Worm (Caenorhabditis elegans) whole organism, young adult: ENCODE results near the gene Y69A2AR.46.
A peak's percentile ranks its signal among the peaks of the same experiment; 100 is the strongest.

Source experiments
- B0336.3 ChIP-seq: fragments of 200-800 bp; sonication (Bioruptor generic); IDR thresholded peaks from 2 replicates; pipeline ENCODE4 v1.3.6; 2022; ENCODE audit warnings: missing genetic modification characterization, missing compliant biosample characterization
- C06A6.2 ChIP-seq: fragments of 200-800 bp; sonication (Bioruptor generic); conservative IDR thresholded peaks from 2 replicates; pipeline ENCODE4 v1.3.6; 2022; ENCODE audit warnings: missing genetic modification characterization, missing compliant biosample characterization
- F22D6.2 ChIP-seq: sonication (generic microtip); optimal IDR thresholded peaks from 2 replicates; lab custom pipeline; 2016; ENCODE audit warnings: mild to moderate bottlenecking, missing genetic modification characterization, missing compliant biosample characterization
- F23B12.7 ChIP-seq: sonication (generic microtip); optimal IDR thresholded peaks from 2 replicates; lab custom pipeline; 2017; ENCODE audit warnings: missing genetic modification characterization, mild to moderate bottlenecking, missing compliant biosample characterization, antibody characterized with exemption, moderate library complexity; ENCODE audit not compliant: insufficient read depth
- F33H1.4 ChIP-seq: fragments of 200-800 bp; sonication (Bioruptor generic); IDR thresholded peaks from 2 replicates; pipeline ENCODE4 v1.3.6; 2022; ENCODE audit warnings: missing genetic modification reagents, missing genetic modification characterization, missing compliant biosample characterization
- F39B2.1 ChIP-seq: fragments of 200-800 bp; sonication (Bioruptor generic); IDR thresholded peaks from 2 replicates; pipeline ENCODE4 v1.3.6; 2022; ENCODE audit warnings: missing genetic modification reagents, missing genetic modification characterization, missing compliant biosample characterization
- F49E8.2 ChIP-seq: sonication (generic microtip); optimal IDR thresholded peaks from 3 replicates; lab custom pipeline; 2017; ENCODE audit warnings: missing genetic modification characterization, mild to moderate bottlenecking, missing compliant biosample characterization, antibody characterized with exemption, moderate library complexity; ENCODE audit not compliant: insufficient read depth
- F52B5.7 ChIP-seq: sonication (generic microtip); optimal IDR thresholded peaks from 2 replicates; lab custom pipeline; 2016; ENCODE audit warnings: mild to moderate bottlenecking, missing genetic modification characterization, missing compliant biosample characterization
- F57A8.1 ChIP-seq: fragments of 200-800 bp; sonication (Bioruptor generic); optimal IDR thresholded peaks from 2 replicates; lab custom pipeline; 2018; ENCODE audit warnings: mild to moderate bottlenecking, missing genetic modification characterization, moderate library complexity, missing compliant biosample characterization
- F57C9.4 ChIP-seq: sonication (generic microtip); optimal IDR thresholded peaks from 2 replicates; lab custom pipeline; 2017; ENCODE audit warnings: mild to moderate bottlenecking, missing genetic modification characterization, missing compliant biosample characterization
- K11D2.4 ChIP-seq: fragments of 200-800 bp; sonication (Bioruptor generic); IDR thresholded peaks from 2 replicates; pipeline ENCODE4 v1.3.6; 2022; ENCODE audit warnings: missing genetic modification reagents, missing genetic modification characterization, missing compliant biosample characterization
- K12H6.12 ChIP-seq: fragments of 200-800 bp; sonication (Bioruptor generic); optimal IDR thresholded peaks from 2 replicates; lab custom pipeline; 2018; ENCODE audit warnings: mild to moderate bottlenecking, missing genetic modification characterization, missing compliant biosample characterization
- T26A5.8 ChIP-seq: sonication (generic microtip); optimal IDR thresholded peaks from 2 replicates; lab custom pipeline; 2016; ENCODE audit warnings: missing genetic modification characterization, missing compliant biosample characterization
- Y53F4B.3 ChIP-seq: fragments of 200-800 bp; sonication (Bioruptor generic); IDR thresholded peaks from 2 replicates; pipeline ENCODE4 v1.3.6; 2022; ENCODE audit warnings: missing genetic modification reagents, missing genetic modification characterization, missing compliant biosample characterization
- Y56A3A.18 ChIP-seq: fragments of 200-800 bp; sonication (Bioruptor generic); IDR thresholded peaks from 2 replicates; pipeline ENCODE4 v1.3.6; 2022; ENCODE audit warnings: missing genetic modification reagents, missing genetic modification characterization, missing compliant biosample characterization
- ZK185.1 ChIP-seq: sonication (generic microtip); optimal IDR thresholded peaks from 2 replicates; lab custom pipeline; 2016; ENCODE audit warnings: mild to moderate bottlenecking, missing genetic modification characterization, missing compliant biosample characterization; ENCODE audit not compliant: poor library complexity, severe bottlenecking
- akir-1 ChIP-seq: fragments of 200-800 bp; sonication (Bioruptor generic); optimal IDR thresholded peaks from 2 replicates; lab custom pipeline; 2018; ENCODE audit warnings: mild to moderate bottlenecking, missing genetic modification characterization, moderate library complexity, missing compliant biosample characterization
- attf-3 ChIP-seq: fragments of 200-800 bp; sonication (Bioruptor generic); conservative IDR thresholded peaks from 2 replicates; pipeline ENCODE4 v1.3.6; 2022; ENCODE audit warnings: missing genetic modification reagents, missing genetic modification characterization, missing compliant biosample characterization
- attf-5 ChIP-seq: fragments of 200-800 bp; sonication (Bioruptor generic); optimal IDR thresholded peaks from 2 replicates; lab custom pipeline; 2018; ENCODE audit warnings: mild to moderate bottlenecking, missing genetic modification characterization, missing compliant biosample characterization
- cebp-1 ChIP-seq, 2 experiments: fragments of 200-800 bp in 1 of 2; sonication (Bioruptor generic) in 1 of 2; sonication (generic microtip) in 1 of 2; IDR thresholded peaks in 1 of 2; optimal IDR thresholded peaks in 1 of 2; 2 replicates each; pipeline versions ENCODE4 v1.3.6 to Lab custom; 2017 to 2022; ENCODE audit warnings: missing compliant biosample characterization in 2 of 2, missing genetic modification characterization in 2 of 2, mild to moderate bottlenecking in 1 of 2, missing genetic modification reagents in 1 of 2, moderate library complexity in 1 of 2
- ceh-100 ChIP-seq: fragments of 200-800 bp; sonication (Bioruptor generic); IDR thresholded peaks from 2 replicates; pipeline ENCODE4 v1.3.6; 2022; ENCODE audit warnings: missing genetic modification reagents, missing genetic modification characterization, missing compliant biosample characterization
- ceh-27 ChIP-seq: fragments of 200-800 bp; sonication (Bioruptor generic); optimal IDR thresholded peaks from 2 replicates; lab custom pipeline; 2018; ENCODE audit warnings: mild to moderate bottlenecking, missing genetic modification characterization, moderate library complexity, missing compliant biosample characterization
- ceh-40 ChIP-seq: fragments of 200-800 bp; sonication (Bioruptor generic); IDR thresholded peaks from 2 replicates; pipeline ENCODE4 v1.3.6; 2022; ENCODE audit warnings: missing genetic modification characterization, missing compliant biosample characterization
- dox-1 ChIP-seq: fragments of 200-800 bp; sonication (Bioruptor generic); IDR thresholded peaks from 2 replicates; pipeline ENCODE4 v1.3.6; 2022; ENCODE audit warnings: missing genetic modification reagents, missing genetic modification characterization, missing compliant biosample characterization
- dpff-1 ChIP-seq: sonication (generic microtip); optimal IDR thresholded peaks from 2 replicates; lab custom pipeline; 2017; ENCODE audit warnings: mild to moderate bottlenecking, missing genetic modification characterization, missing compliant biosample characterization
- dpl-1 ChIP-seq: fragments of 150-350 bp; optimal IDR thresholded peaks from 2 replicates; lab custom pipeline; 2014; ENCODE audit warnings: missing biosample characterization, missing genetic modification reagents, missing genetic modification characterization
- efl-1 ChIP-seq: fragments of 150-350 bp; optimal IDR thresholded peaks from 2 replicates; lab custom pipeline; 2014; ENCODE audit warnings: missing biosample characterization, missing genetic modification reagents, missing genetic modification characterization
- ets-4 ChIP-seq: fragments of 200-800 bp; sonication (Bioruptor generic); optimal IDR thresholded peaks from 2 replicates; lab custom pipeline; 2018; ENCODE audit warnings: mild to moderate bottlenecking, missing genetic modification characterization, missing compliant biosample characterization
- him-1 ChIP-seq: sonication (generic microtip); optimal IDR thresholded peaks from 2 replicates; lab custom pipeline; 2016; ENCODE audit warnings: missing genotype, missing genetic modification reagents, missing genetic modification characterization, missing compliant biosample characterization
- hmg-1.2 ChIP-seq: fragments of 200-800 bp; sonication (Bioruptor generic); IDR thresholded peaks from 2 replicates; pipeline ENCODE4 v1.3.6; 2022; ENCODE audit warnings: missing genetic modification reagents, missing genetic modification characterization, missing compliant biosample characterization
- hsf-1 ChIP-seq: fragments of 200-800 bp; sonication (Bioruptor generic); IDR thresholded peaks from 2 replicates; pipeline ENCODE4 v1.3.6; 2022; ENCODE audit warnings: missing genetic modification reagents, missing genetic modification characterization, missing compliant biosample characterization
- lag-1 ChIP-seq: fragments of 200-800 bp; sonication (Bioruptor generic); IDR thresholded peaks from 2 replicates; pipeline ENCODE4 v1.3.6; 2022; ENCODE audit warnings: missing genetic modification reagents, missing genetic modification characterization, missing compliant biosample characterization
- let-526 ChIP-seq: fragments of 200-800 bp; sonication (Bioruptor generic); IDR thresholded peaks from 2 replicates; pipeline ENCODE4 v1.3.6; 2022; ENCODE audit warnings: missing genetic modification reagents, missing genetic modification characterization, missing compliant biosample characterization
- madf-10 ChIP-seq: sonication (generic microtip); optimal IDR thresholded peaks from 2 replicates; lab custom pipeline; 2016; ENCODE audit warnings: mild to moderate bottlenecking, missing genetic modification characterization, missing compliant biosample characterization
- mcd-1 ChIP-seq: fragments of 200-800 bp; sonication (Bioruptor generic); IDR thresholded peaks from 2 replicates; pipeline ENCODE4 v1.3.6; 2022; ENCODE audit warnings: missing genetic modification reagents, missing genetic modification characterization, missing compliant biosample characterization
- mel-28 ChIP-seq: sonication (generic microtip); optimal IDR thresholded peaks from 2 replicates; lab custom pipeline; 2016; ENCODE audit warnings: borderline replicate concordance, mild to moderate bottlenecking, missing genetic modification characterization, missing compliant biosample characterization
- nfya-1 ChIP-seq: sonication (generic microtip); optimal IDR thresholded peaks from 2 replicates; lab custom pipeline; 2017; ENCODE audit warnings: antibody characterized with exemption, missing compliant biosample characterization, missing genetic modification characterization, borderline replicate concordance; ENCODE audit not compliant: insufficient read depth
- nhr-27 ChIP-seq: fragments of 200-800 bp; sonication (Bioruptor generic); optimal IDR thresholded peaks from 2 replicates; lab custom pipeline; 2018; ENCODE audit warnings: mild to moderate bottlenecking, missing genetic modification characterization, moderate library complexity, missing compliant biosample characterization
- nhr-80 ChIP-seq: sonication (generic microtip); optimal IDR thresholded peaks from 2 replicates; lab custom pipeline; 2016; ENCODE audit warnings: missing genetic modification characterization, missing compliant biosample characterization
- pha-4 ChIP-seq: fragments of 150-350 bp; sonication (generic microtip); optimal IDR thresholded peaks from 2 replicates; lab custom pipeline; 2014; ENCODE audit warnings: missing biosample characterization, missing genetic modification reagents, missing genetic modification characterization
- rec-8 ChIP-seq, 2 experiments: sonication (generic microtip); optimal IDR thresholded peaks; 2 replicates each; lab custom pipeline; 2016; ENCODE audit warnings: mild to moderate bottlenecking in 2 of 2, missing genetic modification characterization in 2 of 2, missing genetic modification reagents in 2 of 2, missing genotype in 2 of 2, missing biosample characterization in 1 of 2, missing compliant biosample characterization in 1 of 2, moderate library complexity in 1 of 2
- repo-1 ChIP-seq: sonication (generic microtip); optimal IDR thresholded peaks from 2 replicates; lab custom pipeline; 2017; ENCODE audit warnings: mild to moderate bottlenecking, missing genetic modification characterization, missing compliant biosample characterization
- sea-2 ChIP-seq: fragments of 200-800 bp; sonication (Bioruptor generic); IDR thresholded peaks from 2 replicates; pipeline ENCODE4 v1.3.6; 2022; ENCODE audit warnings: missing genetic modification characterization, missing compliant biosample characterization
- tbp1 ChIP-seq: fragments of 200-800 bp; sonication (Bioruptor generic); optimal IDR thresholded peaks from 2 replicates; lab custom pipeline; 2018; ENCODE audit warnings: mild to moderate bottlenecking, missing genetic modification characterization, missing compliant biosample characterization
- tlf-1 ChIP-seq: fragments of 200-800 bp; sonication (Bioruptor generic); optimal IDR thresholded peaks from 2 replicates; lab custom pipeline; 2018; ENCODE audit warnings: mild to moderate bottlenecking, missing genetic modification characterization, missing compliant biosample characterization
- unc-130 ChIP-seq: sonication (generic microtip); optimal IDR thresholded peaks from 2 replicates; lab custom pipeline; 2016; ENCODE audit warnings: missing genetic modification reagents, missing genetic modification characterization, missing compliant biosample characterization
- ztf-25 ChIP-seq: fragments of 200-800 bp; sonication (Bioruptor generic); IDR thresholded peaks from 2 replicates; pipeline ENCODE4 v1.3.6; 2022; ENCODE audit warnings: missing genetic modification reagents, missing genetic modification characterization, missing compliant biosample characterization
- ztf-26 ChIP-seq: sonication (generic microtip); optimal IDR thresholded peaks from 2 replicates; lab custom pipeline; 2017; ENCODE audit warnings: missing genetic modification characterization, missing compliant biosample characterization

Y69A2AR.46 gene

ce11 chrIV:2599634-2600033 is 38.2 kb downstream of the Y69A2AR.46 start (continued):
- TF ChIP-seq dox-1 (GFP tag; lab: Robert Waterston, UW) = peak; percentile 72
- TF ChIP-seq F39B2.1 = no peak
- no peak for TF ChIP-seq mel-28
- TF ChIP-seq F49E8.2 (tag; lab: Kevin White, UChicago) = no peak
- TF ChIP-seq nhr-27 (tag; lab: Kevin White, UChicago) = no peak
- no peak for TF ChIP-seq dpff-1
- peak; percentile 73 for TF ChIP-seq nhr-80 (tag; lab: Kevin White, UChicago)
- TF ChIP-seq tbp1 (GFP tag; lab: Kevin White, UChicago) = peak; percentile 41
- peak; percentile 68 for TF ChIP-seq ceh-27 (GFP tag; lab: Kevin White, UChicago)
- no peak for TF ChIP-seq Y53F4B.3 (GFP tag; lab: Robert Waterston, UW)
- TF ChIP-seq let-526 (GFP tag; lab: Robert Waterston, UW) = no peak
- no peak for TF ChIP-seq ets-4 (GFP tag; lab: Kevin White, UChicago)
- TF ChIP-seq cebp-1 (GFP tag; IDR thresholded peaks at IDR 0.05; lab: Robert Waterston, UW) = peak; percentile 58; the same call in 1 of the 2 replicates
- TF ChIP-seq cebp-1 (tag; optimal IDR thresholded peaks at IDR 0.05; lab: Kevin White, UChicago) = peak; percentile 75
- TF ChIP-seq repo-1 (tag; lab: Kevin White, UChicago) = no peak
- TF ChIP-seq mcd-1 = peak; percentile 70
- TF ChIP-seq F22D6.2 = no peak
- 0 out of 2 replicates have a peak, but pooled peaks have one; percentile 14 for TF ChIP-seq F33H1.4 (GFP tag; lab: Robert Waterston, UW)
- TF ChIP-seq ztf-26 = peak; percentile 19
- no peak for TF ChIP-seq hsf-1
- TF ChIP-seq C06A6.2 (GFP tag; lab: Robert Waterston, UW) = 0 out of 2 replicates have a peak, but pooled peaks have one; percentile 42
- TF ChIP-seq T26A5.8 (tag; lab: Kevin White, UChicago) = no peak
- TF ChIP-seq F52B5.7 (tag; lab: Kevin White, UChicago) = no peak
- TF ChIP-seq F57C9.4 (tag; lab: Kevin White, UChicago) = no peak
- no peak for TF ChIP-seq ceh-40 (GFP tag; lab: Robert Waterston, UW)
- peak; percentile 87 for TF ChIP-seq hmg-1.2 (GFP tag; lab: Robert Waterston, UW)
- TF ChIP-seq akir-1 = no peak
- TF ChIP-seq him-1 (tag; lab: Kevin White, UChicago) = no peak
- peak; percentile 85 for TF ChIP-seq attf-5 (GFP tag; lab: Kevin White, UChicago)
- no peak for TF ChIP-seq unc-130 (GFP tag; lab: Kevin White, UChicago)
- TF ChIP-seq pha-4 (tag; lab: Kevin White, UChicago) = peak; percentile 21
- 0 out of 2 replicates have a peak, but pooled peaks have one; percentile 12 for TF ChIP-seq attf-3 (GFP tag; lab: Robert Waterston, UW)
- TF ChIP-seq K12H6.12 (tag; lab: Kevin White, UChicago) = peak; percentile 32
- TF ChIP-seq ceh-100 (GFP tag; lab: Robert Waterston, UW) = no peak
- no peak for TF ChIP-seq sea-2 (GFP tag; lab: Robert Waterston, UW)
- no peak for TF ChIP-seq efl-1 (GFP tag; lab: Kevin White, UChicago)
- no peak for TF ChIP-seq dpl-1
- TF ChIP-seq B0336.3 (GFP tag; lab: Robert Waterston, UW) = 0 out of 2 replicates have a peak, but pooled peaks have one; percentile 52
- no peak for TF ChIP-seq lag-1
- TF ChIP-seq Y56A3A.18 (GFP tag; lab: Robert Waterston, UW) = no peak
- no peak for TF ChIP-seq F57A8.1
- TF ChIP-seq tlf-1 = peak; percentile 47
- no peak for TF ChIP-seq ZK185.1 (tag; lab: Kevin White, UChicago)
- no peak for TF ChIP-seq ztf-25 (GFP tag; lab: Robert Waterston, UW)
- TF ChIP-seq rec-8 (tag; optimal IDR thresholded peaks at IDR 0.05; lab: Kevin White, UChicago) = no peak
- peak; percentile 60; the same call in 1 of the 2 replicates for TF ChIP-seq K11D2.4 (GFP tag; lab: Robert Waterston, UW)
- TF ChIP-seq nfya-1 (tag; lab: Kevin White, UChicago) = no peak
- TF ChIP-seq F23B12.7 (tag; lab: Kevin White, UChicago) = peak; percentile 29
- TF ChIP-seq madf-10 (tag; lab: Kevin White, UChicago) = peak; percentile 19
